Worm (Caenorhabditis elegans) whole organism, midembryonic: ENCODE measurements around the gene F52C6.3.

ENCODE experiments used
- T22C8.4 ChIP-seq: fragments of 200-800 bp; sonication (Bioruptor generic); IDR thresholded peaks from 2 replicates; pipeline ENCODE4 v1.3.6; 2022; ENCODE audit warnings: missing genetic modification characterization, missing compliant biosample characterization
- cog-1 ChIP-seq: sonication (generic microtip); optimal IDR thresholded peaks from 2 replicates; lab custom pipeline; 2016; ENCODE audit warnings: missing genetic modification characterization, missing compliant biosample characterization
- flt-1 ChIP-seq: fragments of 200-800 bp; sonication (Bioruptor generic); IDR thresholded peaks from 2 replicates; pipeline ENCODE4 v1.3.6; 2022; ENCODE audit warnings: missing genetic modification characterization, missing compliant biosample characterization
- klf-2 ChIP-seq: fragments of 200-800 bp; sonication (Bioruptor generic); conservative IDR thresholded peaks from 2 replicates; pipeline ENCODE4 v1.3.6; 2022; ENCODE audit warnings: missing genetic modification reagents, missing genetic modification characterization, missing compliant biosample characterization
- tab-1 ChIP-seq: fragments of 200-800 bp; sonication (Bioruptor generic); IDR thresholded peaks from 2 replicates; pipeline ENCODE4 v1.3.6; 2022; ENCODE audit warnings: missing genetic modification characterization, missing compliant biosample characterization
- ztf-23 ChIP-seq: fragments of 200-800 bp; sonication (Bioruptor generic); IDR thresholded peaks from 2 replicates; pipeline ENCODE4 v1.3.6; 2022; ENCODE audit warnings: missing genetic modification reagents, missing genetic modification characterization, missing compliant biosample characterization
- ztf-29 ChIP-seq: fragments of 200-800 bp; sonication (Bioruptor generic); IDR thresholded peaks from 2 replicates; pipeline ENCODE4 v1.3.6; 2022; ENCODE audit warnings: missing genetic modification reagents, missing genetic modification characterization, missing compliant biosample characterization

DNA sequence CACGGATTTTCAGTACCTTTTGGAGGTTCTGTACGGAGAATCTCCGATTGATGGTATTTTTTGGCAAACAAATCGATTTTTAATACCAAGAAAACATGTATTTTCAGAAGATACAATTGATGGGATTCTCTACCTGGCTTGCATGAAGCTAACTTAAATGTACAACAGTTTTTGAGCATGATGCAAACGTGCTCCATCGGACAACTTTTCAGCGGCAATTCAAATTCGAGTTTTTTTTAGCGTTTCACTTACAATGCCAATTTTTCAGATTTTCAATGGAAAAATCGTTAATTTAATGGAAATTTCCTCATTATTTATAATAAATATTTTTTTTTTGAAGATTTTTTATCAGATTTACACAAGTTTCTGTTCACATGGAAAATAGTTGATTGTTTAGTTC is 4.0 kb downstream of the F52C6.3 start:
- TF ChIP-seq ztf-29 (GFP tag; lab: Robert Waterston, UW) (no peak), flt-1 (GFP tag; lab: Robert Waterston, UW) (no peak), ztf-23 (no peak), cog-1 (tag; lab: Kevin White, UChicago) (no peak), tab-1 (GFP tag; lab: Robert Waterston, UW) (no peak), T22C8.4 (GFP tag; lab: Robert Waterston, UW) (no peak), klf-2 (GFP tag; lab: Robert Waterston, UW) (no peak)
